Fruit fly (Drosophila melanogaster): ENCODE results near the gene CG12502.

Gene CG12502

DNA sequence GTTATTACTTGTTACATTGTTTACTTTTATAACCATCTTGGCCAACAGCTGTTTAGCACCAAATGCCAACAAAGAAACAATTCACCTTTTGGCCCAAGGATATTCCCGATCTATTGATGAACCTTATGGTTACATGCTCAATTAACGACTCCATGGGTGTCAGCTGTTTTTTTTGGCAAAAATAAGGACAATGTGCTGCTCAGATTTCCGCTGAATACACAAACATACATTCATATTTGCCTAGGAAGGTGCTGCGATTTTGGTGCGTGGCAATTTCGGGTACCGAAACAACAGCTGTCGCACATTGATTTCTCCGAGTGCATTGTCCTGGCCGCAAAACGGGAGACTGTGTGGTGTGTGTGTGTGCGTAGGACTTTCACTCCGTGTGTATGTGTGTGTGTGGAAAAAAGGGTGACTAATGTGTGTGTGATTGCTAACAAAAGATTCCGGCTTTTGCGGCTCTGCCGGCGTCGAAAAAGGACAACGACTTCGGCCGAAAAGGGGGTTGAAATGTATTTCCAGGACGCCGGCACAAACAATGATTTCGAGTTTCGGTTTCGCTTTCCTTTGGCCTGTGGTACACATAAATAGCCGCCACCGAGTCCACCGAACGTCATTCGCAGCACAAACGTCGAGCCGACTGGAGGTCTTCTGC is 43.4 kb downstream of the CG12502 start, which contains the start of gene nerfin-1 (continued):
- no peak for TF ChIP-seq CG17186 (GFP tag; optimal IDR thresholded peaks at IDR 0.05)
- TF ChIP-seq HHEX (GFP tag; optimal IDR thresholded peaks at IDR 0.05): no peak
- peak; percentile 19 for TF ChIP-seq CG9609 (GFP tag; optimal IDR thresholded peaks at IDR 0.05)
- peak; percentile 24 for TF ChIP-seq CG8924 (tag; optimal IDR thresholded peaks at IDR 0.05)
- TF ChIP-seq usp (GFP tag; optimal IDR thresholded peaks at IDR 0.05): no peak
- TF ChIP-seq CG1233 (GFP tag; optimal IDR thresholded peaks at IDR 0.05): peak; percentile 15
- no peak for TF ChIP-seq unc-4 (GFP tag; IDR thresholded peaks at IDR 0.05; ENCODE audit: partially characterized antibody)
- TF ChIP-seq onecut (GFP tag; IDR thresholded peaks at IDR 0.05): 0 out of 2 replicates have a peak, but pooled peaks have one; percentile 28
- TF ChIP-seq CG15011 (GFP tag; optimal IDR thresholded peaks at IDR 0.05): no peak
- peak; percentile 26 for TF ChIP-seq CG16863 (GFP tag; optimal IDR thresholded peaks at IDR 0.05)
- peak; percentile 26 for TF ChIP-seq Antp (GFP tag; optimal IDR thresholded peaks at IDR 0.05)
- no peak for TF ChIP-seq Sry-β (GFP tag; optimal IDR thresholded peaks at IDR 0.05)
- no peak for TF ChIP-seq cad (GFP tag; optimal IDR thresholded peaks at IDR 0.05)
- TF ChIP-seq CG5953 (GFP tag; IDR thresholded peaks at IDR 0.05): no peak
- no peak for TF ChIP-seq lmd (GFP tag; IDR thresholded peaks at IDR 0.05)
- TF ChIP-seq dm (GFP tag; optimal IDR thresholded peaks at IDR 0.05): no peak
- TF ChIP-seq TFAM (GFP tag; optimal IDR thresholded peaks at IDR 0.05): no peak
- TF ChIP-seq lab (GFP tag; optimal IDR thresholded peaks at IDR 0.05): peak; percentile 33
- TF ChIP-seq jigr1 (GFP tag; IDR thresholded peaks at IDR 0.05): no peak
- TF ChIP-seq CG10267 (tag; optimal IDR thresholded peaks at IDR 0.05): no peak
- TF ChIP-seq ato (GFP tag; IDR thresholded peaks at IDR 0.05; ENCODE audit: partially characterized antibody): no peak
- TF ChIP-seq peb (GFP tag; IDR thresholded peaks at IDR 0.05): no peak
- peak; percentile 95 for TF ChIP-seq pros (GFP tag; optimal IDR thresholded peaks at IDR 0.05)
- TF ChIP-seq cas (GFP tag; IDR thresholded peaks at IDR 0.05): no peak
- no peak for TF ChIP-seq PHDP (tag; optimal IDR thresholded peaks at IDR 0.05)
- TF ChIP-seq gcm (GFP tag; optimal IDR thresholded peaks at IDR 0.05): no peak
- TF ChIP-seq Poxn (GFP tag; IDR thresholded peaks at IDR 0.05): no peak
- no peak for TF ChIP-seq CG2875 (GFP tag; optimal IDR thresholded peaks at IDR 0.05)
- peak; percentile 66 for TF ChIP-seq CG7556 (GFP tag; optimal IDR thresholded peaks at IDR 0.05)
- no peak for TF ChIP-seq GATAe (GFP tag; conservative IDR thresholded peaks at IDR 0.05)
- TF ChIP-seq CG43689 (GFP tag; IDR thresholded peaks at IDR 0.05): no peak
- TF ChIP-seq lola (GFP tag; optimal IDR thresholded peaks at IDR 0.05): peak in 1 of 3 experiments; percentile 59
- no peak for TF ChIP-seq Hand (GFP tag; optimal IDR thresholded peaks at IDR 0.05)
- TF ChIP-seq CG12391 (tag; optimal IDR thresholded peaks at IDR 0.05): peak; percentile 15
- TF ChIP-seq sima (GFP tag; optimal IDR thresholded peaks at IDR 0.05): no peak
- no peak for TF ChIP-seq klu (GFP tag; IDR thresholded peaks at IDR 0.05)
- TF ChIP-seq zen2 (GFP tag; IDR thresholded peaks at IDR 0.05; ENCODE audit: partially characterized antibody): no peak
- TF ChIP-seq crp (GFP tag; optimal IDR thresholded peaks at IDR 0.05): peak in 1 of 2 experiments; percentile 32
- TF ChIP-seq sc (optimal IDR thresholded peaks at IDR 0.05): no peak
- no peak for TF ChIP-seq sc (GFP tag; optimal IDR thresholded peaks at IDR 0.05)
- TF ChIP-seq bab2 (GFP tag; optimal IDR thresholded peaks at IDR 0.05): no peak
- TF ChIP-seq disco-r (GFP tag; optimal IDR thresholded peaks at IDR 0.05): no peak
- TF ChIP-seq insv (GFP tag; optimal IDR thresholded peaks at IDR 0.05): no peak
- no peak for TF ChIP-seq unpg (GFP tag; optimal IDR thresholded peaks at IDR 0.05)
- no peak for TF ChIP-seq CG9797 (GFP tag; optimal IDR thresholded peaks at IDR 0.05)
- peak; percentile 41 for TF ChIP-seq gem (tag; optimal IDR thresholded peaks at IDR 0.05)
- TF ChIP-seq CG18599 (GFP tag; optimal IDR thresholded peaks at IDR 0.05): peak; percentile 14
- TF ChIP-seq CG33213 (GFP tag; optimal IDR thresholded peaks at IDR 0.05): no peak
- TF ChIP-seq rib (GFP tag; IDR thresholded peaks at IDR 0.05): no peak
- TF ChIP-seq Rx (GFP tag; IDR thresholded peaks at IDR 0.05): no peak
